Fruit fly (Drosophila melanogaster) whole organism, embryonic: ENCODE data around the gene axo.

Source experiments
- Abd-B ChIP-seq: fragments of 200-800 bp; sonication (Bioruptor generic); optimal IDR thresholded peaks from 2 replicates; lab custom pipeline; 2018; ENCODE audit warnings: missing biosample characterization, mild to moderate bottlenecking, missing genetic modification characterization, moderate library complexity
- Antp ChIP-seq: fragments of 200-800 bp; sonication (Bioruptor generic); optimal IDR thresholded peaks from 3 replicates; lab custom pipeline; 2016; ENCODE audit warnings: missing biosample characterization, missing genetic modification characterization
- CG10462 ChIP-seq: fragments of 200-800 bp; sonication (Bioruptor generic); optimal IDR thresholded peaks from 2 replicates; lab custom pipeline; 2016; ENCODE audit warnings: missing biosample characterization, missing genetic modification characterization
- CG12071 ChIP-seq: fragments of 200-800 bp; sonication (Bioruptor generic); optimal IDR thresholded peaks from 3 replicates; lab custom pipeline; 2018; ENCODE audit warnings: missing biosample characterization, mild to moderate bottlenecking, missing genetic modification characterization
- CG12219 ChIP-seq: fragments of 200-800 bp; sonication (Bioruptor generic); optimal IDR thresholded peaks from 3 replicates; lab custom pipeline; 2018; ENCODE audit warnings: missing biosample characterization, mild to moderate bottlenecking, missing genetic modification characterization
- CG13123 ChIP-seq: fragments of 200-800 bp; sonication (Bioruptor generic); optimal IDR thresholded peaks from 2 replicates; lab custom pipeline; 2016; ENCODE audit warnings: missing biosample characterization, missing genetic modification characterization
- CG14710 ChIP-seq: fragments of 200-800 bp; sonication (Bioruptor generic); optimal IDR thresholded peaks from 3 replicates; lab custom pipeline; 2019; ENCODE audit warnings: missing biosample characterization, mild to moderate bottlenecking, missing genetic modification characterization, moderate library complexity
- CG2678 ChIP-seq: fragments of 200-800 bp; sonication (Bioruptor generic); optimal IDR thresholded peaks from 3 replicates; lab custom pipeline; 2019; ENCODE audit warnings: missing biosample characterization, mild to moderate bottlenecking, missing genetic modification characterization, moderate library complexity
- CG30403 ChIP-seq: fragments of 200-800 bp; sonication (Bioruptor generic); optimal IDR thresholded peaks from 3 replicates; lab custom pipeline; 2016; ENCODE audit warnings: missing biosample characterization, missing genetic modification characterization
- CG32532 ChIP-seq: fragments of 200-800 bp; sonication (Bioruptor generic); IDR thresholded peaks from 2 replicates; pipeline ENCODE4 v1.3.6; 2022; ENCODE audit warnings: missing biosample characterization, missing genetic modification characterization
- CG3995 ChIP-seq: fragments of 200-800 bp; sonication (Bioruptor generic); optimal IDR thresholded peaks from 3 replicates; lab custom pipeline; 2016; ENCODE audit warnings: missing biosample characterization, missing genetic modification characterization
- CG4730 ChIP-seq: fragments of 200-800 bp; sonication (Bioruptor generic); IDR thresholded peaks from 2 replicates; pipeline ENCODE4 v1.3.6; 2022; ENCODE audit warnings: missing biosample characterization, missing genetic modification characterization
- CG6254 ChIP-seq: fragments of 200-800 bp; sonication (Bioruptor generic); optimal IDR thresholded peaks from 3 replicates; lab custom pipeline; 2017; ENCODE audit warnings: mild to moderate bottlenecking, missing biosample characterization, missing genetic modification reagents, missing genetic modification characterization
- CG6654 ChIP-seq: fragments of 200-800 bp; sonication (Bioruptor generic); optimal IDR thresholded peaks from 2 replicates; lab custom pipeline; 2017; ENCODE audit warnings: missing biosample characterization, mild to moderate bottlenecking, missing genetic modification characterization
- CG7372 ChIP-seq: fragments of 200-800 bp; sonication (Bioruptor generic); IDR thresholded peaks from 2 replicates; pipeline ENCODE4 v1.3.6; 2022; ENCODE audit warnings: missing biosample characterization, missing genetic modification characterization
- CG7556 ChIP-seq: fragments of 200-800 bp; sonication (Bioruptor generic); optimal IDR thresholded peaks from 2 replicates; lab custom pipeline; 2017; ENCODE audit warnings: missing biosample characterization, mild to moderate bottlenecking, missing genetic modification characterization
- CG7987 ChIP-seq: fragments of 200-800 bp; sonication (Bioruptor generic); optimal IDR thresholded peaks from 2 replicates; lab custom pipeline; 2018; ENCODE audit warnings: missing biosample characterization, mild to moderate bottlenecking, missing genetic modification characterization, moderate library complexity
- CG8388 ChIP-seq: fragments of 200-800 bp; sonication (Bioruptor generic); optimal IDR thresholded peaks from 2 replicates; lab custom pipeline; 2019; ENCODE audit warnings: missing biosample characterization, mild to moderate bottlenecking, missing genetic modification characterization, moderate library complexity
- D ChIP-seq, 2 experiments: fragments of 200-800 bp in 1 of 2; fragments of >200 bp in 1 of 2; sonication (Bioruptor generic) in 1 of 2; optimal IDR thresholded peaks; 2 replicates in 1 of 2; 3 replicates in 1 of 2; lab custom pipeline; 2017; ENCODE audit warnings: mild to moderate bottlenecking in 1 of 2, missing biosample characterization in 1 of 2, missing genetic modification characterization in 1 of 2, missing genetic modification reagents in 1 of 2
- Dek ChIP-seq: fragments of 200-800 bp; sonication (Bioruptor generic); optimal IDR thresholded peaks from 3 replicates; lab custom pipeline; 2019; ENCODE audit warnings: missing biosample characterization, mild to moderate bottlenecking, missing genetic modification characterization, moderate library complexity
- Dll ChIP-seq: fragments of 200-800 bp; sonication (Bioruptor generic); IDR thresholded peaks from 4 replicates; pipeline ENCODE4 v1.3.6; 2022; ENCODE audit warnings: missing biosample characterization, missing genetic modification characterization; ENCODE audit not compliant: partially characterized antibody
- ERR ChIP-seq: fragments of 200-800 bp; sonication (Bioruptor generic); optimal IDR thresholded peaks from 2 replicates; lab custom pipeline; 2016; ENCODE audit warnings: missing biosample characterization, missing genetic modification characterization
- Eip74EF ChIP-seq, 2 experiments: fragments of 200-800 bp in 1 of 2; fragments of >200 bp in 1 of 2; sonication (Bioruptor generic) in 1 of 2; optimal IDR thresholded peaks; 2 replicates each; lab custom pipeline; 2017 to 2019; ENCODE audit warnings: missing biosample characterization in 2 of 2, missing genetic modification characterization in 2 of 2, mild to moderate bottlenecking in 1 of 2, moderate library complexity in 1 of 2
- Ets97D ChIP-seq: fragments of 200-800 bp; sonication (Bioruptor generic); optimal IDR thresholded peaks from 3 replicates; lab custom pipeline; 2016; ENCODE audit warnings: missing biosample characterization, missing genetic modification characterization
- H15 ChIP-seq: fragments of 200-800 bp; sonication (Bioruptor generic); IDR thresholded peaks from 3 replicates; pipeline ENCODE4 v1.3.6; 2022; ENCODE audit warnings: missing biosample characterization, missing genetic modification characterization
- Hmr ChIP-seq: fragments of 200-800 bp; sonication (Bioruptor generic); optimal IDR thresholded peaks from 3 replicates; lab custom pipeline; 2017; ENCODE audit warnings: mild to moderate bottlenecking, missing biosample characterization, missing genetic modification reagents, missing genetic modification characterization
- Jarid2 ChIP-seq: fragments of 200-800 bp; sonication (Bioruptor generic); optimal IDR thresholded peaks from 3 replicates; lab custom pipeline; 2017; ENCODE audit warnings: mild to moderate bottlenecking, missing biosample characterization, missing genetic modification reagents, missing genetic modification characterization
- Mes4 ChIP-seq: fragments of 200-800 bp; sonication (Bioruptor generic); optimal IDR thresholded peaks from 2 replicates; lab custom pipeline; 2016; ENCODE audit warnings: missing biosample characterization, missing genetic modification characterization
- NFAT ChIP-seq: fragments of 200-800 bp; sonication (Bioruptor generic); IDR thresholded peaks from 2 replicates; pipeline ENCODE4 v1.3.6; 2022; ENCODE audit warnings: missing biosample characterization, missing genetic modification characterization
- NfI ChIP-seq: fragments of 200-800 bp; sonication (Bioruptor generic); optimal IDR thresholded peaks from 3 replicates; lab custom pipeline; 2018; ENCODE audit warnings: missing biosample characterization, mild to moderate bottlenecking, missing genetic modification characterization, moderate library complexity
- Optix ChIP-seq: fragments of 200-800 bp; sonication (Bioruptor generic); IDR thresholded peaks from 3 replicates; pipeline ENCODE4 v1.3.6; 2022; ENCODE audit warnings: missing biosample characterization, missing genetic modification characterization
- Trl ChIP-seq, 3 experiments: fragments of >200 bp in 2 of 3; fragments of 200-800 bp in 1 of 3; sonication (Bioruptor generic) in 1 of 3; optimal IDR thresholded peaks; 2 replicates in 1 of 3; 3 replicates in 2 of 3; lab custom pipeline; 2016 to 2017; ENCODE audit warnings: missing biosample characterization in 1 of 3, missing genetic modification characterization in 1 of 3
- Xrp1 ChIP-seq: fragments of 200-800 bp; sonication (Bioruptor generic); IDR thresholded peaks from 2 replicates; pipeline ENCODE4 v1.3.6; 2022; ENCODE audit warnings: missing biosample characterization, missing genetic modification characterization
- bbx ChIP-seq: fragments of 200-800 bp; sonication (Bioruptor generic); IDR thresholded peaks from 2 replicates; pipeline ENCODE4 v1.3.6; 2022; ENCODE audit warnings: missing biosample characterization, missing genetic modification characterization; ENCODE audit not compliant: partially characterized antibody
- cg ChIP-seq: fragments of 200-800 bp; sonication (Bioruptor generic); optimal IDR thresholded peaks from 3 replicates; lab custom pipeline; 2019; ENCODE audit warnings: missing biosample characterization, mild to moderate bottlenecking, missing genetic modification characterization, moderate library complexity
- fd96Cb ChIP-seq: fragments of 200-800 bp; sonication (Bioruptor generic); optimal IDR thresholded peaks from 2 replicates; lab custom pipeline; 2018; ENCODE audit warnings: missing biosample characterization, mild to moderate bottlenecking, missing genetic modification characterization, moderate library complexity
- gcm ChIP-seq: fragments of 200-800 bp; sonication (Bioruptor generic); optimal IDR thresholded peaks from 2 replicates; lab custom pipeline; 2019; ENCODE audit warnings: missing biosample characterization, mild to moderate bottlenecking, missing genetic modification characterization, moderate library complexity
- gem ChIP-seq: fragments of 200-800 bp; sonication (Bioruptor generic); optimal IDR thresholded peaks from 2 replicates; lab custom pipeline; 2019; ENCODE audit warnings: missing biosample characterization, mild to moderate bottlenecking, missing genetic modification characterization, moderate library complexity
- grn ChIP-seq: fragments of 200-800 bp; sonication (Bioruptor generic); optimal IDR thresholded peaks from 3 replicates; lab custom pipeline; 2017; ENCODE audit warnings: missing biosample characterization, missing genetic modification characterization
- gsb-n ChIP-seq: fragments of 200-800 bp; sonication (Bioruptor generic); optimal IDR thresholded peaks from 3 replicates; lab custom pipeline; 2018; ENCODE audit warnings: missing biosample characterization, mild to moderate bottlenecking, missing genetic modification characterization
- org-1 ChIP-seq: fragments of 200-800 bp; sonication (Bioruptor generic); optimal IDR thresholded peaks from 2 replicates; lab custom pipeline; 2017; ENCODE audit warnings: missing biosample characterization, missing genetic modification characterization
- scrt ChIP-seq: fragments of 200-800 bp; sonication (Bioruptor generic); optimal IDR thresholded peaks from 2 replicates; lab custom pipeline; 2018; ENCODE audit warnings: missing biosample characterization, mild to moderate bottlenecking, missing genetic modification characterization, moderate library complexity
- sim ChIP-seq: fragments of 200-800 bp; sonication (Bioruptor generic); IDR thresholded peaks from 2 replicates; pipeline ENCODE4 v1.3.6; 2022; ENCODE audit warnings: missing biosample characterization, missing genetic modification characterization
- sisA ChIP-seq: fragments of 200-800 bp; sonication (Bioruptor generic); IDR thresholded peaks from 2 replicates; pipeline ENCODE4 v1.3.6; 2022; ENCODE audit warnings: missing biosample characterization, missing genetic modification characterization
- trem ChIP-seq: fragments of 200-800 bp; optimal IDR thresholded peaks from 3 replicates; lab custom pipeline; 2019; ENCODE audit warnings: missing biosample characterization, mild to moderate bottlenecking, missing genetic modification characterization, moderate library complexity
- zfh2 ChIP-seq: fragments of 200-800 bp; sonication (Bioruptor generic); optimal IDR thresholded peaks from 2 replicates; lab custom pipeline; 2016; ENCODE audit warnings: missing biosample characterization, missing genetic modification characterization

axo gene

DNA sequence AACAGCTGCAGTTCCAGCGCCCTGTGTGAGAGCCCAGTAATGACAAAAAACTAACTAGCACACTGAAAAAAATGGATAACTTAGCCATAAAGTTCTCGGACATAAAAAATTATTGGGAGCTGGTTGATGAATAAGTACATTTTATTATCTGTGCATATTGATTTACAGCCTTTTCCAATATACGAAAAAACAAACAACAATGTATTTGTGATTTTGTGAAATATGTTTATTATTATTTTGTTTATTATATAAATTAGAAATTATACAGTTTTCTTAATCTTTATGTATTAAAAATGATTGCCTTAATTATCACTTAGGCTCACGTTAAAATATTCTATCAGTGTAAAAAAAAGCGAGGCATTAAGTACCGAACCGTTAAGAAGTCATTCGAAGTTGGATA is 4.7 kb upstream of the axo start (continued):
- no peak for TF ChIP-seq CG32532 (GFP tag; lab: Robert Waterston, UW)
- TF ChIP-seq Optix (GFP tag; lab: Robert Waterston, UW): no peak
- peak; percentile 27 for TF ChIP-seq CG30403
- TF ChIP-seq fd96Cb (tag; lab: Kevin White, UChicago): peak; percentile 51
- TF ChIP-seq bbx (GFP tag; lab: Robert Waterston, UW): no peak
- TF ChIP-seq CG3995 (GFP tag; lab: Kevin White, UChicago): no peak
- TF ChIP-seq CG13123 (GFP tag; lab: Kevin White, UChicago): no peak
- TF ChIP-seq CG8388 (GFP tag; lab: Kevin White, UChicago): peak; percentile 36
- TF ChIP-seq CG2678 (tag; lab: Kevin White, UChicago): peak; percentile 57
- TF ChIP-seq CG7556 (GFP tag; lab: Kevin White, UChicago): peak; percentile 46
- no peak for TF ChIP-seq scrt (GFP tag; lab: Kevin White, UChicago)
- no peak for TF ChIP-seq Mes4
- TF ChIP-seq Antp (GFP tag; lab: Kevin White, UChicago): no peak
- TF ChIP-seq D (optimal IDR thresholded peaks at IDR 0.05; lab: Kevin White, UChicago): no peak
- TF ChIP-seq D (GFP tag; optimal IDR thresholded peaks at IDR 0.05; lab: Kevin White, UChicago): peak; percentile 37
- peak; percentile 45 for TF ChIP-seq trem (tag; lab: Kevin White, UChicago)
- no peak for TF ChIP-seq gcm (GFP tag; lab: Kevin White, UChicago)
- no peak for TF ChIP-seq CG4730 (GFP tag; lab: Robert Waterston, UW)
- no peak for TF ChIP-seq Hmr (GFP tag; lab: Kevin White, UChicago)
- TF ChIP-seq H15 (GFP tag; lab: Robert Waterston, UW): 0 out of 3 replicates have a peak, but pooled peaks have one; percentile 33
- TF ChIP-seq Abd-B (GFP tag; lab: Kevin White, UChicago): peak; percentile 43
- no peak for TF ChIP-seq Trl (optimal IDR thresholded peaks at IDR 0.05; lab: Kevin White, UChicago)
- TF ChIP-seq Trl (GFP tag; optimal IDR thresholded peaks at IDR 0.05; lab: Kevin White, UChicago): no peak
- TF ChIP-seq gem (tag; lab: Kevin White, UChicago): peak; percentile 70
- no peak for TF ChIP-seq CG10462
- TF ChIP-seq CG7987 (GFP tag; lab: Kevin White, UChicago): no peak
- TF ChIP-seq Xrp1: peak; percentile 47; the same call in 1 of the 2 replicates
- TF ChIP-seq CG6654 (GFP tag; lab: Kevin White, UChicago): peak; percentile 1
- peak; percentile 1 for TF ChIP-seq CG6254 (GFP tag; lab: Kevin White, UChicago)
- TF ChIP-seq NfI (GFP tag; lab: Kevin White, UChicago): no peak
- TF ChIP-seq Ets97D: no peak
- TF ChIP-seq Jarid2 (GFP tag; lab: Kevin White, UChicago): no peak
- TF ChIP-seq sisA (GFP tag; lab: Robert Waterston, UW): no peak
- no peak for TF ChIP-seq Dll (GFP tag; lab: Robert Waterston, UW)
- TF ChIP-seq CG14710: peak; percentile 52
- TF ChIP-seq org-1 (GFP tag; lab: Kevin White, UChicago): peak; percentile 15
- TF ChIP-seq gsb-n (tag; lab: Kevin White, UChicago): peak; percentile 12
- no peak for TF ChIP-seq Eip74EF (GFP tag; optimal IDR thresholded peaks at IDR 0.05; lab: Kevin White, UChicago)
- TF ChIP-seq sim (GFP tag; lab: Robert Waterston, UW): no peak
- no peak for TF ChIP-seq cg
- no peak for TF ChIP-seq Dek (tag; lab: Kevin White, UChicago)
- TF ChIP-seq ERR (GFP tag; lab: Kevin White, UChicago): no peak
- TF ChIP-seq CG12071 (GFP tag; lab: Kevin White, UChicago): no peak
- TF ChIP-seq NFAT (GFP tag; lab: Robert Waterston, UW): no peak
- no peak for TF ChIP-seq grn (GFP tag; lab: Kevin White, UChicago)
- TF ChIP-seq zfh2 (GFP tag; lab: Kevin White, UChicago): no peak
- TF ChIP-seq CG12219 (GFP tag; lab: Kevin White, UChicago): no peak
- TF ChIP-seq CG7372 (GFP tag; lab: Robert Waterston, UW): no peak
